Worm (Caenorhabditis elegans) whole organism, late embryonic: ENCODE data around the gene F09E5.8.

Experiments
- C38D4.7 ChIP-seq: fragments of 200-800 bp; sonication (Bioruptor generic); optimal IDR thresholded peaks from 2 replicates; lab custom pipeline; 2018; ENCODE audit warnings: mild to moderate bottlenecking, missing genetic modification characterization, moderate library complexity, missing compliant biosample characterization
- F13H6.1 ChIP-seq: sonication (generic microtip); optimal IDR thresholded peaks from 2 replicates; lab custom pipeline; 2016; ENCODE audit warnings: missing genetic modification characterization, missing compliant biosample characterization
- K09A11.1 ChIP-seq: sonication (generic microtip); optimal IDR thresholded peaks from 2 replicates; lab custom pipeline; 2017; ENCODE audit warnings: antibody characterized with exemption, mild to moderate bottlenecking, missing genetic modification characterization, missing compliant biosample characterization; ENCODE audit not compliant: insufficient read depth
- T23F11.4 ChIP-seq: fragments of 200-800 bp; sonication (Bioruptor generic); optimal IDR thresholded peaks from 2 replicates; lab custom pipeline; 2018; ENCODE audit warnings: mild to moderate bottlenecking, missing genetic modification characterization, missing compliant biosample characterization
- ceh-14 ChIP-seq: sonication (generic microtip); optimal IDR thresholded peaks from 2 replicates; lab custom pipeline; 2016; ENCODE audit warnings: missing genotype, missing genetic modification characterization, missing compliant biosample characterization
- ceh-18 ChIP-seq: sonication (generic microtip); optimal IDR thresholded peaks from 2 replicates; lab custom pipeline; 2016; ENCODE audit warnings: missing genetic modification characterization, missing compliant biosample characterization
- ceh-2 ChIP-seq: sonication (generic microtip); optimal IDR thresholded peaks from 2 replicates; lab custom pipeline; 2016; ENCODE audit warnings: missing genotype, missing genetic modification characterization, missing compliant biosample characterization
- ceh-24 ChIP-seq: sonication (generic microtip); optimal IDR thresholded peaks from 2 replicates; lab custom pipeline; 2016; ENCODE audit warnings: mild to moderate bottlenecking, missing genetic modification characterization, missing compliant biosample characterization
- ceh-31 ChIP-seq: sonication (generic microtip); optimal IDR thresholded peaks from 2 replicates; lab custom pipeline; 2016; ENCODE audit warnings: missing genetic modification characterization, missing compliant biosample characterization
- ceh-34 ChIP-seq: sonication (generic microtip); optimal IDR thresholded peaks from 2 replicates; lab custom pipeline; 2016; ENCODE audit warnings: mild to moderate bottlenecking, missing genetic modification characterization, missing compliant biosample characterization
- ceh-45 ChIP-seq: fragments of 200-800 bp; sonication (Bioruptor generic); IDR thresholded peaks from 2 replicates; pipeline ENCODE4 v1.3.6; 2022; ENCODE audit warnings: missing genetic modification reagents, missing genetic modification characterization, missing compliant biosample characterization
- che-1 ChIP-seq: sonication (generic microtip); optimal IDR thresholded peaks from 2 replicates; lab custom pipeline; 2016; ENCODE audit warnings: mild to moderate bottlenecking, missing genetic modification characterization, missing compliant biosample characterization
- elt-4 ChIP-seq: sonication (generic microtip); optimal IDR thresholded peaks from 2 replicates; lab custom pipeline; 2016; ENCODE audit warnings: missing genetic modification characterization, missing compliant biosample characterization
- fax-1 ChIP-seq: sonication (generic microtip); optimal IDR thresholded peaks from 2 replicates; lab custom pipeline; 2016; ENCODE audit warnings: missing genotype, missing genetic modification characterization, missing compliant biosample characterization
- fkh-6 ChIP-seq: sonication (generic microtip); optimal IDR thresholded peaks from 2 replicates; lab custom pipeline; 2016; ENCODE audit warnings: missing genetic modification characterization, missing compliant biosample characterization
- hlh-8 ChIP-seq: sonication (generic microtip); optimal IDR thresholded peaks from 2 replicates; lab custom pipeline; 2016; ENCODE audit warnings: missing genotype, missing genetic modification characterization, missing compliant biosample characterization
- lim-6 ChIP-seq: sonication (generic microtip); optimal IDR thresholded peaks from 2 replicates; lab custom pipeline; 2016; ENCODE audit warnings: missing genetic modification characterization, missing compliant biosample characterization
- lin-11 ChIP-seq: fragments of 200-800 bp; sonication (Bioruptor generic); optimal IDR thresholded peaks from 2 replicates; lab custom pipeline; 2018; ENCODE audit warnings: mild to moderate bottlenecking, missing genetic modification characterization, missing compliant biosample characterization
- nfya-1 ChIP-seq: sonication (generic microtip); optimal IDR thresholded peaks from 2 replicates; lab custom pipeline; 2017; ENCODE audit warnings: missing genetic modification characterization, mild to moderate bottlenecking, missing compliant biosample characterization, antibody characterized with exemption, moderate library complexity
- nhr-232 ChIP-seq: sonication (generic microtip); optimal IDR thresholded peaks from 2 replicates; lab custom pipeline; 2016; ENCODE audit warnings: missing genetic modification characterization, missing compliant biosample characterization
- odd-2 ChIP-seq: sonication (generic microtip); optimal IDR thresholded peaks from 2 replicates; lab custom pipeline; 2017; ENCODE audit warnings: antibody characterized with exemption, mild to moderate bottlenecking, missing genetic modification characterization, missing compliant biosample characterization
- pag-3 ChIP-seq: sonication (generic microtip); optimal IDR thresholded peaks from 2 replicates; lab custom pipeline; 2016; ENCODE audit warnings: missing compliant biosample characterization, missing genetic modification characterization, borderline replicate concordance
- pat-9 ChIP-seq: fragments of 200-800 bp; sonication (Bioruptor generic); optimal IDR thresholded peaks from 2 replicates; lab custom pipeline; 2018; ENCODE audit warnings: mild to moderate bottlenecking, missing genetic modification characterization, moderate library complexity, missing compliant biosample characterization
- pax-1 ChIP-seq: fragments of 150-350 bp; optimal IDR thresholded peaks from 2 replicates; lab custom pipeline; 2014; ENCODE audit warnings: missing biosample characterization, missing genetic modification characterization
- pha-2 ChIP-seq: sonication (generic microtip); optimal IDR thresholded peaks from 2 replicates; lab custom pipeline; 2017; ENCODE audit warnings: mild to moderate bottlenecking, missing genetic modification characterization, missing compliant biosample characterization
- ref-2 ChIP-seq: sonication (generic microtip); optimal IDR thresholded peaks from 2 replicates; lab custom pipeline; 2016; ENCODE audit warnings: missing genetic modification characterization, missing compliant biosample characterization
- sox-2 ChIP-seq: fragments of 200-800 bp; sonication (Bioruptor generic); IDR thresholded peaks from 2 replicates; pipeline ENCODE4 v1.3.6; 2022; ENCODE audit warnings: missing genetic modification reagents, missing genetic modification characterization, missing compliant biosample characterization
- sox-4 ChIP-seq: sonication (generic microtip); optimal IDR thresholded peaks from 2 replicates; lab custom pipeline; 2017; ENCODE audit warnings: mild to moderate bottlenecking, missing genetic modification characterization, inconsistent platforms, missing compliant biosample characterization
- tbx-2 ChIP-seq: sonication (generic microtip); optimal IDR thresholded peaks from 2 replicates; lab custom pipeline; 2016; ENCODE audit warnings: missing genetic modification characterization, missing compliant biosample characterization
- ttx-3 ChIP-seq: sonication (generic microtip); optimal IDR thresholded peaks from 2 replicates; lab custom pipeline; 2016; ENCODE audit warnings: missing genetic modification reagents, missing genetic modification characterization, missing compliant biosample characterization
- unc-42 ChIP-seq: sonication (generic microtip); optimal IDR thresholded peaks from 2 replicates; lab custom pipeline; 2016; ENCODE audit warnings: missing genotype, missing genetic modification characterization, missing compliant biosample characterization
- unc-86 ChIP-seq: sonication (generic microtip); optimal IDR thresholded peaks from 2 replicates; lab custom pipeline; 2016; ENCODE audit warnings: missing genetic modification characterization, missing compliant biosample characterization
- zip-5 ChIP-seq: sonication (generic microtip); optimal IDR thresholded peaks from 2 replicates; lab custom pipeline; 2016; ENCODE audit warnings: missing genetic modification characterization, missing compliant biosample characterization
- ztf-16 ChIP-seq: sonication (generic microtip); optimal IDR thresholded peaks from 2 replicates; lab custom pipeline; 2017; ENCODE audit warnings: missing genetic modification characterization, missing compliant biosample characterization

Gene F09E5.8

DNA sequence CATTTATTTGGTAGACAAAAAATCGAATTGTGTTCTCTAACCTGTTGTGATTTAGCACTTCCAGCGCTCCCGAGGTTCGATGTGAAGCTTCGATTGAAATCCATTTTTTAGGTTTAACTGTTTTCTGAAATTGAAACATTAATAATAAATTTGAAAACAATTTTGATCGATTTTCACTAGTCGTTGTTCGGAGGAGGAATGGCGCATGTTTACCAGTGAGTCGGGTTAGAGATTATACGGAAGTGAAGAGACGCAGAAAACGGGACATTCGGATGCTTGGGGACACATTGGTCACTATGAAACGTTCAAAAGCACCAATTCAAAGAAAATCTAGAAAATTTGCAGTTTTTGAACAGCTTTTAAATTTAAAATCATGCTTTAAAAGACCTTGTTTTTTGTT lies 48.3 kb downstream of the F09E5.8 start, which contains the start of gene fbxl-3:
TSS of gene fbxl-3 (minus strand) at position 124 of the 400 bp plus-strand sequence.
- TF ChIP-seq zip-5 (no peak), ceh-24 (tag; lab: Kevin White, UChicago) (no peak), pag-3 (tag; lab: Kevin White, UChicago) (no peak), pax-1 (no peak), fax-1 (tag; lab: Kevin White, UChicago) (no peak), K09A11.1 (tag; lab: Kevin White, UChicago) (no peak), odd-2 (tag; lab: Kevin White, UChicago) (no peak), nhr-232 (tag; lab: Kevin White, UChicago) (no peak)

ce11 chrII:5399201-5399600 lies 48.7 kb downstream of the F09E5.8 start, which contains the start of gene mog-5:
Gene mog-5 (plus strand): TSS chrII:5399538.
- TF ChIP-seq ceh-31 (tag; lab: Kevin White, UChicago), result peak; percentile 11
- TF ChIP-seq ttx-3 (tag; lab: Kevin White, UChicago), result peak; percentile 69
- no peak for TF ChIP-seq ceh-45 (GFP tag; lab: Robert Waterston, UW)
- TF ChIP-seq T23F11.4 (GFP tag; lab: Kevin White, UChicago), result no peak
- peak; percentile 26 for TF ChIP-seq ref-2 (tag; lab: Kevin White, UChicago)
- peak; percentile 38 for TF ChIP-seq C38D4.7 (GFP tag; lab: Kevin White, UChicago)
- TF ChIP-seq elt-4 (tag; lab: Kevin White, UChicago), result no peak
- TF ChIP-seq hlh-8, result peak; percentile 27
- TF ChIP-seq pha-2, result peak; percentile 32
- TF ChIP-seq ceh-18, result no peak
- TF ChIP-seq pat-9 (tag; lab: Kevin White, UChicago), result peak; percentile 30
- peak; percentile 65 for TF ChIP-seq unc-42 (tag; lab: Kevin White, UChicago)
- TF ChIP-seq nhr-232 (tag; lab: Kevin White, UChicago), result peak; percentile 50
- TF ChIP-seq tbx-2 (tag; lab: Kevin White, UChicago), result peak; percentile 50
- no peak for TF ChIP-seq lim-6 (tag; lab: Kevin White, UChicago)
- peak; percentile 55 for TF ChIP-seq sox-4 (tag; lab: Kevin White, UChicago)
- no peak; the same call in 1 of the 2 replicates for TF ChIP-seq sox-2 (GFP tag; lab: Robert Waterston, UW)
- no peak for TF ChIP-seq ceh-34
- TF ChIP-seq lin-11 (tag; lab: Kevin White, UChicago), result peak; percentile 36
- TF ChIP-seq ceh-2, result peak; percentile 5
- TF ChIP-seq K09A11.1 (tag; lab: Kevin White, UChicago), result peak; percentile 82
- TF ChIP-seq che-1 (tag; lab: Kevin White, UChicago), result peak; percentile 21
- no peak for TF ChIP-seq fkh-6 (tag; lab: Kevin White, UChicago)
- TF ChIP-seq nfya-1 (tag; lab: Kevin White, UChicago), result peak; percentile 32
- peak; percentile 43 for TF ChIP-seq ceh-14
- TF ChIP-seq zip-5, result peak; percentile 13
- TF ChIP-seq unc-86, result peak; percentile 26
- TF ChIP-seq ztf-16 (tag; lab: Kevin White, UChicago), result peak; percentile 30
- peak; percentile 64 for TF ChIP-seq odd-2 (tag; lab: Kevin White, UChicago)
- TF ChIP-seq fax-1 (tag; lab: Kevin White, UChicago), result peak; percentile 14
- TF ChIP-seq F13H6.1 (tag; lab: Kevin White, UChicago), result peak; percentile 31
